ENCODE assay signal across 1 fruit fly cellular context in the genomic region with DNA sequence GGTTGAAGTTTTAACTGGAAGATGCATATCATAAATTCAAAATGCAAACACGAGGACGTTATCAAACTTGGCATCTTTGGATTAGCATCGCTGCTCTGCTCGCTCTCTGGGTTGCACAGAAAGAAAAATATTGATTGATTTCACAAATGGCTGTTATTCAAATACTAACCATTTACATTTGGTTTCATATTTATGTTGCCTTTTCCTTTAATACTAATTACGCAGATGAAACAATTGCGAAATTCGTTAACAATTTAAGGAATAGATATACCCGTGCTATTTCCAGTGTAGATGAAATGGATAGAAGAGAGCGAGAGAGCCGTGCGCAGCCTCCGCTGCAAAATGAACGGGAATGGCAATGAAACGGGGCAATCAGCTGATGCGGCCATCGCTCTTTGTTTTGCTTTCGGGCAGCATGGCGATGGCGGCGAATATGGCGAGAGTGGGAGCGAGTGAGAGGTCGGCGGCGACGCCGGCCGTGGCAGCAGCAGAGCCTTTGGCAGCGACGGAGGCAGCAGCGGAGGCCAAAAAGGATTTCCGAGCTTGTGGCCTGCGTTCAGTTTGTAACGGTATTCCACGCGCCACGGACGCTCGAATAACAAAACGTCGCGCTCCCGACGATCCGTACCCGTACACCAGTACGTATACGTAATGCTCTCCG.
TF ChIP-seq lines count a peak whose summit lies in the region.

A gene (plus strand): TSS at position 568 of the 661 bp plus-strand sequence.

TF ChIP-seq in whole organism, embryonic, 481 proteins besides CTCF, POLR2A, EP300 and RAD21 (continued from another document and continues in another):
- no peak for TF ChIP-seq bbx (GFP tag; IDR thresholded peaks at IDR 0.05; lab: Robert Waterston, UW; ENCODE audit: partially characterized antibody)
- TF ChIP-seq CG11456 (GFP tag; IDR thresholded peaks at IDR 0.05; lab: Robert Waterston, UW): peak; percentile 94
- peak; percentile 92 for TF ChIP-seq CG8388 (GFP tag; optimal IDR thresholded peaks at IDR 0.05; lab: Kevin White, UChicago)
- TF ChIP-seq ara (GFP tag; IDR thresholded peaks at IDR 0.05; lab: Robert Waterston, UW): peak; percentile 96
- peak; percentile 97 for TF ChIP-seq E2f1 (GFP tag; IDR thresholded peaks at IDR 0.05; lab: Robert Waterston, UW)
- TF ChIP-seq gsb-n (tag; optimal IDR thresholded peaks at IDR 0.05; lab: Kevin White, UChicago): peak; percentile 86
- peak; percentile 90 for TF ChIP-seq CG2889 (GFP tag; IDR thresholded peaks at IDR 0.05; lab: Robert Waterston, UW)
- peak; percentile 68 for TF ChIP-seq Usf (GFP tag; optimal IDR thresholded peaks at IDR 0.05; lab: Kevin White, UChicago)
- no peak for TF ChIP-seq CG34224 (GFP tag; IDR thresholded peaks at IDR 0.05; lab: Robert Waterston, UW; ENCODE audit: partially characterized antibody)
- TF ChIP-seq sim (GFP tag; IDR thresholded peaks at IDR 0.05; lab: Robert Waterston, UW): peak; percentile 89
- peak; percentile 96 for TF ChIP-seq CG10366 (GFP tag; IDR thresholded peaks at IDR 0.05; lab: Robert Waterston, UW)
- peak; percentile 87 for TF ChIP-seq Taf1 (GFP tag; IDR thresholded peaks at IDR 0.05; lab: Robert Waterston, UW)
- peak; percentile 77 for TF ChIP-seq CG30431 (GFP tag; optimal IDR thresholded peaks at IDR 0.05; lab: Kevin White, UChicago)
- peak; percentile 97 for TF ChIP-seq zfh1 (GFP tag; IDR thresholded peaks at IDR 0.05; lab: Robert Waterston, UW)
- peak; percentile 94 for TF ChIP-seq HLH54F (GFP tag; optimal IDR thresholded peaks at IDR 0.05; lab: Kevin White, UChicago)
- TF ChIP-seq org-1 (GFP tag; optimal IDR thresholded peaks at IDR 0.05; lab: Kevin White, UChicago): peak; percentile 95
- TF ChIP-seq insv (GFP tag; optimal IDR thresholded peaks at IDR 0.05; lab: Kevin White, UChicago): peak in 1 of 2 experiments; percentile 15
- peak; percentile 94 for TF ChIP-seq otp (GFP tag; IDR thresholded peaks at IDR 0.05; lab: Robert Waterston, UW)
- TF ChIP-seq CG4820 (GFP tag; optimal IDR thresholded peaks at IDR 0.05; lab: Kevin White, UChicago): peak; percentile 95
- peak; percentile 70 for TF ChIP-seq Lhr (GFP tag; optimal IDR thresholded peaks at IDR 0.05; lab: Kevin White, UChicago)
- TF ChIP-seq CG18262 (tag; optimal IDR thresholded peaks at IDR 0.05; lab: Kevin White, UChicago): peak; percentile 92
- TF ChIP-seq CG2199 (GFP tag; IDR thresholded peaks at IDR 0.05; lab: Robert Waterston, UW): peak; percentile 95
- TF ChIP-seq az2 (GFP tag; optimal IDR thresholded peaks at IDR 0.05; lab: Kevin White, UChicago): peak; percentile 94
- peak; percentile 97 for TF ChIP-seq CG2120 (GFP tag; optimal IDR thresholded peaks at IDR 0.05; lab: Kevin White, UChicago)
- TF ChIP-seq Dref (GFP tag; IDR thresholded peaks at IDR 0.05; lab: Robert Waterston, UW): 0 out of 2 replicates have a peak, but pooled peaks have one; percentile 30
- TF ChIP-seq CG17361 (GFP tag; IDR thresholded peaks at IDR 0.05; lab: Robert Waterston, UW): peak; percentile 96
- TF ChIP-seq Gug (GFP tag; IDR thresholded peaks at IDR 0.05; lab: Robert Waterston, UW): peak; percentile 91
- no peak for TF ChIP-seq Doc3 (GFP tag; IDR thresholded peaks at IDR 0.05; lab: Robert Waterston, UW; ENCODE audit: partially characterized antibody)
- TF ChIP-seq ash1 (GFP tag; optimal IDR thresholded peaks at IDR 0.05; lab: Kevin White, UChicago): peak; percentile 80
- TF ChIP-seq CG17912 (GFP tag; optimal IDR thresholded peaks at IDR 0.05; lab: Kevin White, UChicago): peak; percentile 83
- TF ChIP-seq CG10565 (GFP tag; optimal IDR thresholded peaks at IDR 0.05; lab: Kevin White, UChicago): peak; percentile 68
- peak; percentile 96 for TF ChIP-seq CG10147 (GFP tag; optimal IDR thresholded peaks at IDR 0.05; lab: Kevin White, UChicago)
- peak; percentile 88 for TF ChIP-seq CG2875 (GFP tag; optimal IDR thresholded peaks at IDR 0.05; lab: Kevin White, UChicago)
- peak; percentile 94 for TF ChIP-seq CG8089 (GFP tag; optimal IDR thresholded peaks at IDR 0.05; lab: Kevin White, UChicago)
- TF ChIP-seq fd96Cb (tag; optimal IDR thresholded peaks at IDR 0.05; lab: Kevin White, UChicago): peak; percentile 97
- peak; percentile 63 for TF ChIP-seq MESR4 (GFP tag; optimal IDR thresholded peaks at IDR 0.05; lab: Kevin White, UChicago)
- peak; percentile 98 for TF ChIP-seq CG12071 (GFP tag; optimal IDR thresholded peaks at IDR 0.05; lab: Kevin White, UChicago)
- no peak for TF ChIP-seq Stat92E (GFP tag; optimal IDR thresholded peaks at IDR 0.05; lab: Kevin White, UChicago)
- peak; percentile 85 for TF ChIP-seq Mad (GFP tag; optimal IDR thresholded peaks at IDR 0.05; lab: Kevin White, UChicago)
- peak; percentile 94 for TF ChIP-seq bab2 (GFP tag; optimal IDR thresholded peaks at IDR 0.05; lab: Kevin White, UChicago)
- peak; percentile 81 for TF ChIP-seq CG16815 (GFP tag; optimal IDR thresholded peaks at IDR 0.05; lab: Kevin White, UChicago)
- 0 out of 2 replicates have a peak, but pooled peaks have one; percentile 28 for TF ChIP-seq unc-4 (GFP tag; IDR thresholded peaks at IDR 0.05; lab: Robert Waterston, UW; ENCODE audit: partially characterized antibody)
- peak; percentile 95 for TF ChIP-seq C15 (GFP tag; IDR thresholded peaks at IDR 0.05; lab: Robert Waterston, UW)
- TF ChIP-seq CG9215 (GFP tag; IDR thresholded peaks at IDR 0.05; lab: Robert Waterston, UW): peak; percentile 92
- peak; percentile 96 for TF ChIP-seq ewg (GFP tag; optimal IDR thresholded peaks at IDR 0.05; lab: Kevin White, UChicago)
- TF ChIP-seq oc (tag; optimal IDR thresholded peaks at IDR 0.05; lab: Kevin White, UChicago): peak; percentile 95
- TF ChIP-seq CG10979 (tag; optimal IDR thresholded peaks at IDR 0.05; lab: Kevin White, UChicago): peak; percentile 91
- TF ChIP-seq Nf-YB (GFP tag; optimal IDR thresholded peaks at IDR 0.05; lab: Kevin White, UChicago): peak; percentile 80
- no peak for TF ChIP-seq pfk (GFP tag; optimal IDR thresholded peaks at IDR 0.05; lab: Kevin White, UChicago)
- no peak for TF ChIP-seq cg (GFP tag; optimal IDR thresholded peaks at IDR 0.05; lab: Kevin White, UChicago)
- peak; percentile 78 for TF ChIP-seq aop (GFP tag; IDR thresholded peaks at IDR 0.05; lab: Robert Waterston, UW)
- peak; percentile 91 for TF ChIP-seq bowl (GFP tag; IDR thresholded peaks at IDR 0.05; lab: Robert Waterston, UW)
- peak; percentile 96 for TF ChIP-seq ase (GFP tag; IDR thresholded peaks at IDR 0.05; lab: Robert Waterston, UW)
- TF ChIP-seq tin (GFP tag; optimal IDR thresholded peaks at IDR 0.05; lab: Kevin White, UChicago): peak; percentile 94
- TF ChIP-seq da (GFP tag; optimal IDR thresholded peaks at IDR 0.05; lab: Kevin White, UChicago): peak; percentile 76
- TF ChIP-seq pzg (GFP tag; optimal IDR thresholded peaks at IDR 0.05; lab: Kevin White, UChicago): peak; percentile 17
- peak; percentile 85 for TF ChIP-seq CG8359 (GFP tag; optimal IDR thresholded peaks at IDR 0.05; lab: Kevin White, UChicago; ENCODE audit: borderline replicate concordance)
- peak; percentile 97 for TF ChIP-seq gem (tag; optimal IDR thresholded peaks at IDR 0.05; lab: Kevin White, UChicago)
- peak; percentile 85 for TF ChIP-seq CG9437 (GFP tag; optimal IDR thresholded peaks at IDR 0.05; lab: Kevin White, UChicago)
- peak; percentile 95 for TF ChIP-seq CG18764 (GFP tag; optimal IDR thresholded peaks at IDR 0.05; lab: Kevin White, UChicago)
- TF ChIP-seq CG31365 (tag; optimal IDR thresholded peaks at IDR 0.05; lab: Kevin White, UChicago): peak; percentile 89
- peak; percentile 92 for TF ChIP-seq CG7987 (GFP tag; optimal IDR thresholded peaks at IDR 0.05; lab: Kevin White, UChicago)
- peak; percentile 89 for TF ChIP-seq wor (GFP tag; IDR thresholded peaks at IDR 0.05; lab: Robert Waterston, UW)
- 0 out of 2 replicates have a peak, but pooled peaks have one; percentile 31 for TF ChIP-seq Dip2 (GFP tag; IDR thresholded peaks at IDR 0.05; lab: Robert Waterston, UW)
- TF ChIP-seq chif (GFP tag; optimal IDR thresholded peaks at IDR 0.05; lab: Kevin White, UChicago): peak; percentile 92 to 96
- TF ChIP-seq nerfin-2 (GFP tag; IDR thresholded peaks at IDR 0.05; lab: Robert Waterston, UW; ENCODE audit: partially characterized antibody): no peak
- TF ChIP-seq usp (GFP tag; optimal IDR thresholded peaks at IDR 0.05; lab: Kevin White, UChicago): no peak
- peak; percentile 33 for TF ChIP-seq CG2202 (tag; optimal IDR thresholded peaks at IDR 0.05; lab: Kevin White, UChicago)
- peak; percentile 82 for TF ChIP-seq CG3163 (GFP tag; optimal IDR thresholded peaks at IDR 0.05; lab: Kevin White, UChicago)
- TF ChIP-seq CG1602 (GFP tag; optimal IDR thresholded peaks at IDR 0.05; lab: Kevin White, UChicago): peak; percentile 90
- peak; percentile 96 for TF ChIP-seq Antp (GFP tag; optimal IDR thresholded peaks at IDR 0.05; lab: Kevin White, UChicago)
- TF ChIP-seq ken (GFP tag; IDR thresholded peaks at IDR 0.05; lab: Robert Waterston, UW): peak; percentile 94
- TF ChIP-seq CG32772 (GFP tag; IDR thresholded peaks at IDR 0.05; lab: Robert Waterston, UW): peak; percentile 95
- TF ChIP-seq shn (GFP tag; optimal IDR thresholded peaks at IDR 0.05; lab: Kevin White, UChicago): peak; percentile 90
- TF ChIP-seq CG43689 (GFP tag; IDR thresholded peaks at IDR 0.05; lab: Robert Waterston, UW): peak; percentile 86
- TF ChIP-seq Ravus (GFP tag; IDR thresholded peaks at IDR 0.05; lab: Robert Waterston, UW): peak; percentile 88
- peak; percentile 93 for TF ChIP-seq CkIIα-i1 (GFP tag; IDR thresholded peaks at IDR 0.05; lab: Robert Waterston, UW)
- peak in 1 of 3 experiments; percentile 40 for TF ChIP-seq lola (GFP tag; optimal IDR thresholded peaks at IDR 0.05; lab: Kevin White, UChicago)
- TF ChIP-seq CG30403 (GFP tag; optimal IDR thresholded peaks at IDR 0.05; lab: Kevin White, UChicago): peak; percentile 95
- TF ChIP-seq CG17186 (GFP tag; optimal IDR thresholded peaks at IDR 0.05; lab: Kevin White, UChicago): peak; percentile 77
- TF ChIP-seq knrl (GFP tag; IDR thresholded peaks at IDR 0.05; lab: Robert Waterston, UW; ENCODE audit: partially characterized antibody): no peak
- peak; percentile 98 for TF ChIP-seq vvl (GFP tag; IDR thresholded peaks at IDR 0.05; lab: Robert Waterston, UW)
- TF ChIP-seq gsb (GFP tag; IDR thresholded peaks at IDR 0.05; lab: Robert Waterston, UW): peak; percentile 93
- TF ChIP-seq CG1647 (GFP tag; optimal IDR thresholded peaks at IDR 0.05; lab: Kevin White, UChicago): peak; percentile 96
- TF ChIP-seq CG12299 (tag; optimal IDR thresholded peaks at IDR 0.05; lab: Kevin White, UChicago): peak; percentile 93
- TF ChIP-seq CG14667 (GFP tag; IDR thresholded peaks at IDR 0.05; lab: Robert Waterston, UW): peak; percentile 92
- peak; percentile 57 for TF ChIP-seq YL-1 (GFP tag; optimal IDR thresholded peaks at IDR 0.05; lab: Kevin White, UChicago)
- peak; percentile 7 for TF ChIP-seq Sry-β (GFP tag; optimal IDR thresholded peaks at IDR 0.05; lab: Kevin White, UChicago)
- TF ChIP-seq CG9876 (GFP tag; optimal IDR thresholded peaks at IDR 0.05; lab: Kevin White, UChicago): peak; percentile 92
- peak; percentile 92 for TF ChIP-seq peb (GFP tag; IDR thresholded peaks at IDR 0.05; lab: Robert Waterston, UW)
- TF ChIP-seq PHDP (tag; optimal IDR thresholded peaks at IDR 0.05; lab: Kevin White, UChicago): peak; percentile 96
- TF ChIP-seq Lpt (GFP tag; optimal IDR thresholded peaks at IDR 0.05; lab: Kevin White, UChicago): no peak
- peak; percentile 97 for TF ChIP-seq stc (GFP tag; IDR thresholded peaks at IDR 0.05; lab: Robert Waterston, UW)
- peak; percentile 89 for TF ChIP-seq trh (GFP tag; optimal IDR thresholded peaks at IDR 0.05; lab: Kevin White, UChicago)
- TF ChIP-seq maf-S (GFP tag; optimal IDR thresholded peaks at IDR 0.05; lab: Kevin White, UChicago): peak; percentile 94
- peak; percentile 84 for TF ChIP-seq GATAe (GFP tag; conservative IDR thresholded peaks at IDR 0.05; lab: Robert Waterston, UW)
- TF ChIP-seq gro (GFP tag; optimal IDR thresholded peaks at IDR 0.05; lab: Kevin White, UChicago): peak; percentile 96
- peak; percentile 79 for TF ChIP-seq Hmx (GFP tag; optimal IDR thresholded peaks at IDR 0.05; lab: Kevin White, UChicago)
- peak; percentile 93 for TF ChIP-seq emc (GFP tag; optimal IDR thresholded peaks at IDR 0.05; lab: Kevin White, UChicago)
- peak; percentile 25; the same call in 1 of the 2 replicates for TF ChIP-seq CG13287 (GFP tag; IDR thresholded peaks at IDR 0.05; lab: Robert Waterston, UW; ENCODE audit: partially characterized antibody)
- TF ChIP-seq wdn (GFP tag; IDR thresholded peaks at IDR 0.05; lab: Robert Waterston, UW): peak; percentile 92
- peak; percentile 36 for TF ChIP-seq dmrt11E (tag; optimal IDR thresholded peaks at IDR 0.05; lab: Kevin White, UChicago)
- peak; percentile 92 for TF ChIP-seq her (GFP tag; optimal IDR thresholded peaks at IDR 0.05; lab: Kevin White, UChicago)
- peak; percentile 98 for TF ChIP-seq CG18599 (GFP tag; optimal IDR thresholded peaks at IDR 0.05; lab: Kevin White, UChicago)
- peak; percentile 91 for TF ChIP-seq CG18619 (GFP tag; optimal IDR thresholded peaks at IDR 0.05; lab: Kevin White, UChicago)
- TF ChIP-seq CG16863 (GFP tag; optimal IDR thresholded peaks at IDR 0.05; lab: Kevin White, UChicago): peak; percentile 92
- TF ChIP-seq nau (GFP tag; optimal IDR thresholded peaks at IDR 0.05; lab: Kevin White, UChicago): peak; percentile 95
- TF ChIP-seq HLH4C (GFP tag; IDR thresholded peaks at IDR 0.05; lab: Robert Waterston, UW; ENCODE audit: partially characterized antibody): no peak
- TF ChIP-seq CG33213 (GFP tag; optimal IDR thresholded peaks at IDR 0.05; lab: Kevin White, UChicago): peak; percentile 94
- TF ChIP-seq CG17328 (GFP tag; IDR thresholded peaks at IDR 0.05; lab: Robert Waterston, UW): peak; percentile 96
- TF ChIP-seq scrt (GFP tag; optimal IDR thresholded peaks at IDR 0.05; lab: Kevin White, UChicago): peak; percentile 94
- TF ChIP-seq CG15269 (tag; optimal IDR thresholded peaks at IDR 0.05; lab: Kevin White, UChicago): peak; percentile 96
- peak; percentile 11; the same call in 1 of the 2 replicates for TF ChIP-seq Bgb (GFP tag; IDR thresholded peaks at IDR 0.05; lab: Robert Waterston, UW; ENCODE audit: partially characterized antibody)
- peak in 1 of 2 experiments; percentile 78 for TF ChIP-seq Hr78 (GFP tag; optimal IDR thresholded peaks at IDR 0.05; lab: Kevin White, UChicago)
- TF ChIP-seq Fer2 (tag; optimal IDR thresholded peaks at IDR 0.05; lab: Kevin White, UChicago): peak; percentile 83
- TF ChIP-seq dmrt99B (tag; optimal IDR thresholded peaks at IDR 0.05; lab: Kevin White, UChicago): peak; percentile 98
- no peak for TF ChIP-seq vnd (GFP tag; IDR thresholded peaks at IDR 0.05; lab: Robert Waterston, UW; ENCODE audit: partially characterized antibody)
- no peak for TF ChIP-seq Dp (GFP tag; optimal IDR thresholded peaks at IDR 0.05; lab: Kevin White, UChicago)
- TF ChIP-seq CG10543 (GFP tag; optimal IDR thresholded peaks at IDR 0.05; lab: Kevin White, UChicago): peak; percentile 77
- peak; percentile 72 for TF ChIP-seq sima (GFP tag; optimal IDR thresholded peaks at IDR 0.05; lab: Kevin White, UChicago)
